Worm (Caenorhabditis elegans) whole organism, L1 larva: ENCODE measurements around the gene syf-2.

ENCODE experiments used
- aha-1 ChIP-seq: fragments of 150-350 bp; optimal IDR thresholded peaks from 2 replicates; lab custom pipeline; 2014; ENCODE audit warnings: missing biosample characterization, missing genetic modification characterization
- efl-1 ChIP-seq, 4 experiments: fragments of 150-350 bp; optimal IDR thresholded peaks in 3 of 4; peaks in 1 of 4; 1 replicate in 1 of 4; 2 replicates in 3 of 4; lab custom pipeline; 2014; ENCODE audit warnings: missing biosample characterization in 2 of 4, missing genetic modification characterization in 2 of 4, missing genetic modification reagents in 2 of 4
- hpl-2 ChIP-seq: fragments of 150-350 bp; optimal IDR thresholded peaks from 2 replicates; lab custom pipeline; 2014; ENCODE audit warnings: missing biosample characterization, missing genetic modification reagents, missing genetic modification characterization
- lin-35 ChIP-seq, 2 experiments: fragments of 150-350 bp; optimal IDR thresholded peaks; 2 replicates each; lab custom pipeline; 2014; ENCODE audit warnings: missing biosample characterization in 2 of 2, missing genetic modification characterization in 2 of 2, missing genetic modification reagents in 2 of 2
- nhr-11 ChIP-seq: fragments of 150-350 bp; optimal IDR thresholded peaks from 2 replicates; lab custom pipeline; 2014; ENCODE audit warnings: missing biosample characterization, missing genetic modification characterization
- nhr-12 ChIP-seq: sonication (generic microtip); optimal IDR thresholded peaks from 2 replicates; lab custom pipeline; 2017; ENCODE audit warnings: missing biosample characterization, missing genetic modification characterization
- nhr-76 ChIP-seq: sonication (generic microtip); optimal IDR thresholded peaks from 2 replicates; lab custom pipeline; 2017; ENCODE audit warnings: missing biosample characterization, missing genetic modification characterization
- nhr-77 ChIP-seq: fragments of 150-350 bp; optimal IDR thresholded peaks from 2 replicates; lab custom pipeline; 2014; ENCODE audit warnings: missing biosample characterization, missing genetic modification characterization
- pag-3 ChIP-seq: sonication (generic microtip); optimal IDR thresholded peaks from 2 replicates; lab custom pipeline; 2017; ENCODE audit warnings: missing genetic modification characterization, mild to moderate bottlenecking, missing compliant biosample characterization, antibody characterized with exemption, borderline replicate concordance; ENCODE audit not compliant: insufficient read depth
- sox-4 ChIP-seq: sonication (generic microtip); optimal IDR thresholded peaks from 2 replicates; lab custom pipeline; 2016; ENCODE audit warnings: missing genetic modification characterization, missing compliant biosample characterization
- unc-86 ChIP-seq: sonication (generic microtip); optimal IDR thresholded peaks from 2 replicates; lab custom pipeline; 2016; ENCODE audit warnings: missing genetic modification characterization, missing compliant biosample characterization
- ztf-11 ChIP-seq, 2 experiments: sonication (generic microtip); optimal IDR thresholded peaks; 2 replicates each; lab custom pipeline; 2016 to 2017; ENCODE audit warnings: missing genetic modification characterization in 2 of 2, missing biosample characterization in 1 of 2, missing compliant biosample characterization in 1 of 2

DNA sequence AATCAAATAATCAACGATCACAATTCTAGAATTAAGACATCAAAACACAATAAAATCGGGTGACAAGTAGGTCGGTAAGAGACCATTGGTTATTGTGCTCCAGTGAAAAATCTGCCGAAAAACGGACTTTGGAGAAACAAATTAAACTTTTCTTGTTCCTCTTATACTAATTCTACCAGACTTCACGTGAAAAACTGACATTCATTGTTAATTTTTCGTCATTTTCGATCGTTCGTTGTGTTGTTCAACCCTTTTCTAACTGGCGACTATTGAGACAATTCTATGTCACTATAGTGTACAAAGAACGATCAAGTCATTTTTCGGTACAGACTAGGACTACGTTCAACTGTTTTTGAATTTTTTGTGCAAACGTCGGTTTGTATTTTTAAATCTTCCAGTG, 41.4 kb downstream of the syf-2 start:
- peak in 1 of 2 experiments; percentile 73 for TF ChIP-seq lin-35 (GFP tag; optimal IDR thresholded peaks at IDR 0.05; lab: Kevin White, UChicago)
- no peak for TF ChIP-seq aha-1 (tag; lab: Kevin White, UChicago)
- TF ChIP-seq nhr-77 (tag; lab: Kevin White, UChicago), result peak; percentile 18
- TF ChIP-seq efl-1 (optimal IDR thresholded peaks at IDR 0.05; lab: Kevin White, UChicago), result peak in 1 of 2 experiments; percentile 11
- TF ChIP-seq efl-1 (GFP tag; optimal IDR thresholded peaks at IDR 0.05 in 1 of 2; lab: Kevin White, UChicago), result peak in 1 of 2 experiments; percentile 93
- TF ChIP-seq nhr-76 (tag; lab: Kevin White, UChicago), result no peak
- no peak for TF ChIP-seq ztf-11 (tag; optimal IDR thresholded peaks at IDR 0.05; lab: Kevin White, UChicago)
- no peak for TF ChIP-seq sox-4 (tag; lab: Kevin White, UChicago)
- no peak for TF ChIP-seq nhr-12 (tag; lab: Kevin White, UChicago)
- no peak for TF ChIP-seq unc-86 (tag; lab: Kevin White, UChicago)
- no peak for TF ChIP-seq pag-3 (tag; lab: Kevin White, UChicago)
- no peak for TF ChIP-seq nhr-11 (tag; lab: Kevin White, UChicago)
- no peak for TF ChIP-seq hpl-2
